Fruit fly (Drosophila melanogaster) whole organism, embryonic: ENCODE data around the gene Nubp1.

ENCODE experiments used
- Ada2b ChIP-seq: fragments of 200-800 bp; sonication (Bioruptor generic); IDR thresholded peaks from 2 replicates; pipeline ENCODE4 v1.3.6; 2022; ENCODE audit warnings: missing biosample characterization, missing genetic modification characterization
- Aef1 ChIP-seq: fragments of 200-800 bp; sonication (Bioruptor generic); IDR thresholded peaks from 3 replicates; pipeline ENCODE4 v1.3.6; 2022; ENCODE audit warnings: missing biosample characterization, missing genetic modification characterization
- Antp ChIP-seq: fragments of 200-800 bp; sonication (Bioruptor generic); optimal IDR thresholded peaks from 3 replicates; lab custom pipeline; 2016; ENCODE audit warnings: missing biosample characterization, missing genetic modification characterization
- C15 ChIP-seq: fragments of 200-800 bp; sonication (Bioruptor generic); IDR thresholded peaks from 3 replicates; pipeline ENCODE4 v1.3.6; 2022; ENCODE audit warnings: missing biosample characterization, missing genetic modification characterization
- CG11723 ChIP-seq: fragments of 200-800 bp; sonication (Bioruptor generic); optimal IDR thresholded peaks from 2 replicates; lab custom pipeline; 2017; ENCODE audit warnings: missing biosample characterization, mild to moderate bottlenecking, missing genetic modification characterization
- CG12299 ChIP-seq: fragments of 200-800 bp; sonication (Bioruptor generic); optimal IDR thresholded peaks from 2 replicates; lab custom pipeline; 2018; ENCODE audit warnings: missing biosample characterization, mild to moderate bottlenecking, missing genetic modification characterization
- CG13775 ChIP-seq: fragments of 200-800 bp; sonication (Bioruptor generic); optimal IDR thresholded peaks from 3 replicates; lab custom pipeline; 2017; ENCODE audit warnings: missing biosample characterization, mild to moderate bottlenecking, missing genetic modification characterization
- CG15479 ChIP-seq: fragments of 200-800 bp; sonication (Bioruptor generic); optimal IDR thresholded peaks from 3 replicates; lab custom pipeline; 2019; ENCODE audit warnings: missing biosample characterization, mild to moderate bottlenecking, missing genetic modification characterization, moderate library complexity
- CG16863 ChIP-seq: fragments of 200-800 bp; sonication (Bioruptor generic); optimal IDR thresholded peaks from 3 replicates; lab custom pipeline; 2016; ENCODE audit warnings: missing biosample characterization, missing genetic modification characterization
- CG17385 ChIP-seq: fragments of 200-800 bp; sonication (Bioruptor generic); optimal IDR thresholded peaks from 3 replicates; lab custom pipeline; 2018; ENCODE audit warnings: missing biosample characterization, mild to moderate bottlenecking, missing genetic modification characterization
- CG30431 ChIP-seq: fragments of 200-800 bp; sonication (Bioruptor generic); optimal IDR thresholded peaks from 2 replicates; lab custom pipeline; 2017; ENCODE audit warnings: missing biosample characterization, missing genetic modification characterization
- CG43689 ChIP-seq: fragments of 200-800 bp; sonication (Bioruptor generic); IDR thresholded peaks from 2 replicates; pipeline ENCODE4 v1.3.6; 2022; ENCODE audit warnings: missing biosample characterization, missing genetic modification characterization
- CG4617 ChIP-seq: fragments of 200-800 bp; sonication (Bioruptor generic); optimal IDR thresholded peaks from 3 replicates; lab custom pipeline; 2016; ENCODE audit warnings: missing biosample characterization, missing genetic modification characterization, borderline replicate concordance
- CG6272 ChIP-seq: fragments of 200-800 bp; sonication (Bioruptor generic); IDR thresholded peaks from 2 replicates; pipeline ENCODE4 v1.3.6; 2022; ENCODE audit warnings: missing biosample characterization, missing genetic modification characterization
- CG7839 ChIP-seq: fragments of 200-800 bp; sonication (Bioruptor generic); optimal IDR thresholded peaks from 3 replicates; lab custom pipeline; 2018; ENCODE audit warnings: missing biosample characterization, mild to moderate bottlenecking, missing genetic modification characterization, moderate library complexity
- CG8089 ChIP-seq: fragments of 200-800 bp; sonication (Bioruptor generic); optimal IDR thresholded peaks from 3 replicates; lab custom pipeline; 2016; ENCODE audit warnings: missing biosample characterization, missing genetic modification characterization
- CG8290 ChIP-seq, 3 experiments: fragments of 200-800 bp; sonication (Bioruptor generic); optimal IDR thresholded peaks; 2 replicates each; lab custom pipeline; 2016 to 2019; ENCODE audit warnings: missing biosample characterization in 3 of 3, missing genetic modification characterization in 3 of 3, mild to moderate bottlenecking in 2 of 3, moderate library complexity in 1 of 3
- CG9437 ChIP-seq: fragments of 200-800 bp; sonication (Bioruptor generic); optimal IDR thresholded peaks from 2 replicates; lab custom pipeline; 2018; ENCODE audit warnings: missing biosample characterization, mild to moderate bottlenecking, missing genetic modification characterization
- Dek ChIP-seq: fragments of 200-800 bp; sonication (Bioruptor generic); optimal IDR thresholded peaks from 3 replicates; lab custom pipeline; 2019; ENCODE audit warnings: missing biosample characterization, mild to moderate bottlenecking, missing genetic modification characterization, moderate library complexity
- E2f1 ChIP-seq: fragments of 200-800 bp; sonication (Bioruptor generic); IDR thresholded peaks from 2 replicates; pipeline ENCODE4 v1.3.6; 2022; ENCODE audit warnings: missing biosample characterization, missing genetic modification characterization
- Fer3 ChIP-seq: fragments of 200-800 bp; sonication (Bioruptor generic); optimal IDR thresholded peaks from 2 replicates; lab custom pipeline; 2018; ENCODE audit warnings: missing biosample characterization, mild to moderate bottlenecking, missing genetic modification characterization, moderate library complexity
- Gug ChIP-seq: fragments of 200-800 bp; sonication (Bioruptor generic); IDR thresholded peaks from 4 replicates; pipeline ENCODE4 v1.3.6; 2022; ENCODE audit warnings: missing biosample characterization, missing genetic modification characterization
- HHEX ChIP-seq: fragments of 200-800 bp; sonication (Bioruptor generic); optimal IDR thresholded peaks from 3 replicates; lab custom pipeline; 2017; ENCODE audit warnings: missing biosample characterization, mild to moderate bottlenecking, missing genetic modification characterization, missing genetic modification reagents
- Mad ChIP-seq: fragments of 200-800 bp; sonication (Bioruptor generic); optimal IDR thresholded peaks from 2 replicates; lab custom pipeline; 2016; ENCODE audit warnings: missing biosample characterization, missing genetic modification characterization
- Nf-YA ChIP-seq: fragments of 200-800 bp; sonication (Bioruptor generic); IDR thresholded peaks from 2 replicates; pipeline ENCODE4 v1.3.6; 2022; ENCODE audit warnings: missing biosample characterization, missing genetic modification characterization
- Side ChIP-seq: fragments of 200-800 bp; sonication (Bioruptor generic); optimal IDR thresholded peaks from 2 replicates; lab custom pipeline; 2016; ENCODE audit warnings: missing biosample characterization, missing genetic modification characterization
- Sry-β ChIP-seq: fragments of 200-800 bp; sonication (Bioruptor generic); optimal IDR thresholded peaks from 2 replicates; lab custom pipeline; 2018; ENCODE audit warnings: missing biosample characterization, mild to moderate bottlenecking, missing genetic modification characterization, moderate library complexity
- Usf ChIP-seq: fragments of 200-800 bp; sonication (Bioruptor generic); optimal IDR thresholded peaks from 2 replicates; lab custom pipeline; 2017; ENCODE audit warnings: missing genotype, missing biosample characterization, missing genetic modification characterization
- Vsx1 ChIP-seq: fragments of 200-800 bp; sonication (Bioruptor generic); optimal IDR thresholded peaks from 2 replicates; lab custom pipeline; 2017; ENCODE audit warnings: missing biosample characterization, mild to moderate bottlenecking, missing genetic modification characterization, missing genetic modification reagents
- aop ChIP-seq: fragments of 200-800 bp; sonication (Bioruptor generic); IDR thresholded peaks from 2 replicates; pipeline ENCODE4 v1.3.6; 2022; ENCODE audit warnings: missing biosample characterization, missing genetic modification characterization
- bigmax ChIP-seq: fragments of 200-800 bp; sonication (Bioruptor generic); optimal IDR thresholded peaks from 2 replicates; lab custom pipeline; 2018; ENCODE audit warnings: missing biosample characterization, mild to moderate bottlenecking, missing genetic modification characterization
- cg ChIP-seq: fragments of 200-800 bp; sonication (Bioruptor generic); optimal IDR thresholded peaks from 3 replicates; lab custom pipeline; 2019; ENCODE audit warnings: missing biosample characterization, mild to moderate bottlenecking, missing genetic modification characterization, moderate library complexity
- dpn ChIP-seq, 2 experiments: fragments of 200-800 bp; sonication (Bioruptor generic); optimal IDR thresholded peaks; 3 replicates each; lab custom pipeline; 2016; ENCODE audit warnings: missing biosample characterization in 2 of 2, missing genetic modification characterization in 2 of 2
- dysf ChIP-seq: fragments of 200-800 bp; sonication (Bioruptor generic); IDR thresholded peaks from 3 replicates; pipeline ENCODE4 v1.3.6; 2022; ENCODE audit warnings: missing biosample characterization, missing genetic modification characterization
- emc ChIP-seq: fragments of 200-800 bp; sonication (Bioruptor generic); optimal IDR thresholded peaks from 2 replicates; lab custom pipeline; 2016; ENCODE audit warnings: missing biosample characterization, missing genetic modification characterization
- fru ChIP-seq: fragments of >200 bp; optimal IDR thresholded peaks from 2 replicates; lab custom pipeline; 2017
- gcm2 ChIP-seq: fragments of 200-800 bp; sonication (Bioruptor generic); optimal IDR thresholded peaks from 2 replicates; lab custom pipeline; 2016; ENCODE audit warnings: missing biosample characterization, missing genetic modification characterization
- grn ChIP-seq: fragments of 200-800 bp; sonication (Bioruptor generic); optimal IDR thresholded peaks from 3 replicates; lab custom pipeline; 2017; ENCODE audit warnings: missing biosample characterization, missing genetic modification characterization
- inv ChIP-seq: fragments of 200-800 bp; sonication (Bioruptor generic); IDR thresholded peaks from 2 replicates; pipeline ENCODE4 v1.3.6; 2022; ENCODE audit warnings: missing biosample characterization, missing genetic modification characterization; ENCODE audit not compliant: partially characterized antibody
- kay ChIP-seq: fragments of 200-800 bp; sonication (Bioruptor generic); optimal IDR thresholded peaks from 2 replicates; lab custom pipeline; 2016; ENCODE audit warnings: missing biosample characterization, missing genetic modification characterization
- slou ChIP-seq: fragments of 200-800 bp; sonication (Bioruptor generic); optimal IDR thresholded peaks from 3 replicates; lab custom pipeline; 2016; ENCODE audit warnings: missing biosample characterization, missing genetic modification characterization
- sr ChIP-seq: fragments of 200-800 bp; sonication (Bioruptor generic); IDR thresholded peaks from 3 replicates; pipeline ENCODE4 v1.3.6; 2022; ENCODE audit warnings: missing biosample characterization, missing genetic modification characterization
- tin ChIP-seq: fragments of 200-800 bp; sonication (Bioruptor generic); optimal IDR thresholded peaks from 3 replicates; lab custom pipeline; 2016; ENCODE audit warnings: missing biosample characterization, missing genetic modification characterization
- tio ChIP-seq: fragments of 200-800 bp; sonication (Bioruptor generic); optimal IDR thresholded peaks from 2 replicates; lab custom pipeline; 2017; ENCODE audit warnings: missing biosample characterization, missing genetic modification characterization, inconsistent platforms
- toy ChIP-seq: fragments of 200-800 bp; sonication (Bioruptor generic); IDR thresholded peaks from 2 replicates; pipeline ENCODE4 v1.3.6; 2022; ENCODE audit warnings: missing biosample characterization, missing genetic modification characterization
- trh ChIP-seq: fragments of 200-800 bp; sonication (Bioruptor generic); optimal IDR thresholded peaks from 2 replicates; lab custom pipeline; 2016; ENCODE audit warnings: missing biosample characterization, missing genetic modification characterization
- tx ChIP-seq: fragments of 200-800 bp; sonication (Bioruptor generic); optimal IDR thresholded peaks from 2 replicates; lab custom pipeline; 2016; ENCODE audit warnings: missing biosample characterization, missing genetic modification characterization
- unpg ChIP-seq: fragments of 200-800 bp; sonication (Bioruptor generic); optimal IDR thresholded peaks from 3 replicates; lab custom pipeline; 2018; ENCODE audit warnings: missing biosample characterization, mild to moderate bottlenecking, missing genetic modification characterization, moderate library complexity
- usp ChIP-seq: fragments of >200 bp; optimal IDR thresholded peaks from 2 replicates; lab custom pipeline; 2017; ENCODE audit warnings: missing biosample characterization, missing genetic modification characterization
- wek ChIP-seq: fragments of 200-800 bp; sonication (Bioruptor generic); optimal IDR thresholded peaks from 3 replicates; lab custom pipeline; 2018; ENCODE audit warnings: missing biosample characterization, mild to moderate bottlenecking, missing genetic modification characterization, moderate library complexity
- zfh2 ChIP-seq: fragments of 200-800 bp; sonication (Bioruptor generic); optimal IDR thresholded peaks from 2 replicates; lab custom pipeline; 2016; ENCODE audit warnings: missing biosample characterization, missing genetic modification characterization

Nubp1 gene

dm6 chr2L:16743055-16743805 is 10.9 kb downstream of the Nubp1 start, which contains the start of the genes LSm7 and BuGZ (continued):
- TF ChIP-seq CG43689 (GFP tag; lab: Robert Waterston, UW) (no peak), Nf-YA (GFP tag; lab: Robert Waterston, UW) (no peak), CG13775 (GFP tag; lab: Kevin White, UChicago) (peak; percentile 65), CG30431 (GFP tag; lab: Kevin White, UChicago) (no peak), HHEX (GFP tag; lab: Kevin White, UChicago) (peak; percentile 40), Antp (GFP tag; lab: Kevin White, UChicago) (peak; percentile 27), inv (peak; percentile 60), gcm2 (GFP tag; lab: Kevin White, UChicago) (no peak), Dek (tag; lab: Kevin White, UChicago) (no peak), slou (peak; percentile 23), grn (GFP tag; lab: Kevin White, UChicago) (no peak), tx (no peak), usp (GFP tag; lab: Kevin White, UChicago) (no peak), Sry-β (no peak), C15 (GFP tag; lab: Robert Waterston, UW) (no peak), CG7839 (tag; lab: Kevin White, UChicago) (no peak), CG16863 (no peak), CG15479 (GFP tag; lab: Kevin White, UChicago) (no peak), Mad (no peak), Aef1 (GFP tag; lab: Robert Waterston, UW) (no peak), CG6272 (no peak), sr (GFP tag; lab: Robert Waterston, UW) (no peak), tin (peak; percentile 55), Gug (GFP tag; lab: Robert Waterston, UW) (no peak), aop (no peak), tio (GFP tag; lab: Kevin White, UChicago) (no peak), kay (GFP tag; lab: Kevin White, UChicago) (no peak), CG17385 (GFP tag; lab: Kevin White, UChicago) (no peak), toy (GFP tag; lab: Robert Waterston, UW) (no peak), bigmax (no peak), CG8089 (no peak), Ada2b (GFP tag; lab: Robert Waterston, UW) (no peak), Vsx1 (no peak), Fer3 (tag; lab: Kevin White, UChicago) (no peak), CG4617 (GFP tag; lab: Kevin White, UChicago) (peak; percentile 51), zfh2 (GFP tag; lab: Kevin White, UChicago) (no peak), emc (no peak), CG12299 (peak; percentile 3), CG9437 (GFP tag; lab: Kevin White, UChicago) (peak; percentile 45), unpg (GFP tag; lab: Kevin White, UChicago) (no peak), CG11723 (GFP tag; lab: Kevin White, UChicago) (no peak), trh (GFP tag; lab: Kevin White, UChicago) (no peak), fru (lab: Kevin White, UChicago) (no peak), wek (GFP tag; lab: Kevin White, UChicago) (no peak), dysf (GFP tag; lab: Robert Waterston, UW) (no peak), dpn (GFP tag; optimal IDR thresholded peaks at IDR 0.05; lab: Kevin White, UChicago) (peak; percentile 35 to 48), cg (GFP tag; lab: Kevin White, UChicago) (peak; percentile 92), CG8290 (GFP tag; optimal IDR thresholded peaks at IDR 0.05; lab: Kevin White, UChicago) (peak; percentile 29), CG8290 (tag; optimal IDR thresholded peaks at IDR 0.05; lab: Kevin White, UChicago) (no peak), E2f1 (0 out of 2 replicates have a peak, but pooled peaks have one; percentile 15), Side (GFP tag; lab: Kevin White, UChicago) (no peak), Usf (no peak)
